Worm (Caenorhabditis elegans): ENCODE measurements around the gene C24A3.4.

C24A3.4 gene

ce11 chrX:8969111-8970048 is 22.8 kb upstream of the C24A3.4 start:
- TF ChIP-seq grh-1 (GFP tag; IDR thresholded peaks at IDR 0.05): no peak
- TF ChIP-seq tlp-1 (tag; optimal IDR thresholded peaks at IDR 0.05): no peak
- TF ChIP-seq unc-86 (tag; optimal IDR thresholded peaks at IDR 0.05): no peak
- TF ChIP-seq nhr-76 (tag; optimal IDR thresholded peaks at IDR 0.05): no peak
- peak; percentile 86 for TF ChIP-seq sox-4 (tag; optimal IDR thresholded peaks at IDR 0.05)
- TF ChIP-seq aly-2 (tag; optimal IDR thresholded peaks at IDR 0.05): no peak
- TF ChIP-seq nhr-90 (tag; optimal IDR thresholded peaks at IDR 0.05; ENCODE audit: poor library complexity): peak; percentile 20
- TF ChIP-seq vab-15 (tag; optimal IDR thresholded peaks at IDR 0.05): no peak
- no peak for TF ChIP-seq ztf-11 (tag; optimal IDR thresholded peaks at IDR 0.05)
- TF ChIP-seq nhr-20 (tag; optimal IDR thresholded peaks at IDR 0.05): no peak
- no peak for TF ChIP-seq mab-9 (GFP tag; IDR thresholded peaks at IDR 0.05)
- TF ChIP-seq mdl-1 (tag; optimal IDR thresholded peaks at IDR 0.05): no peak
- no peak for TF ChIP-seq ets-5 (GFP tag; IDR thresholded peaks at IDR 0.05)
- no peak for TF ChIP-seq isw-1 (GFP tag; IDR thresholded peaks at IDR 0.05)
- no peak for TF ChIP-seq pqm-1 (tag; optimal IDR thresholded peaks at IDR 0.05)
- no peak for TF ChIP-seq unc-30 (tag; optimal IDR thresholded peaks at IDR 0.05)
- TF ChIP-seq nhr-47 (tag; optimal IDR thresholded peaks at IDR 0.05): peak; percentile 20
- TF ChIP-seq unc-98 (GFP tag; IDR thresholded peaks at IDR 0.05): no peak
- no peak for TF ChIP-seq fkh-4 (tag; optimal IDR thresholded peaks at IDR 0.05; ENCODE audit: borderline replicate concordance)
- TF ChIP-seq zip-4 (GFP tag; optimal IDR thresholded peaks at IDR 0.05): no peak
- TF ChIP-seq efl-1 (optimal IDR thresholded peaks at IDR 0.05): no peak
- peak in 1 of 2 experiments; percentile 36 for TF ChIP-seq efl-1 (GFP tag; optimal IDR thresholded peaks at IDR 0.05 in 1 of 2)
- no peak for TF ChIP-seq lin-35 (GFP tag; optimal IDR thresholded peaks at IDR 0.05)
- peak; percentile 61 for TF ChIP-seq fkh-8 (tag; optimal IDR thresholded peaks at IDR 0.05)
- TF ChIP-seq nhr-19 (GFP tag; conservative IDR thresholded peaks at IDR 0.05): no peak; the same call in 1 of the 2 replicates
- TF ChIP-seq mep-1 (tag; optimal IDR thresholded peaks at IDR 0.05): peak; percentile 8
- peak; percentile 13 for TF ChIP-seq snu-23 (GFP tag; optimal IDR thresholded peaks at IDR 0.05)
- TF ChIP-seq fkh-10 (GFP tag; optimal IDR thresholded peaks at IDR 0.05): no peak
- no peak for TF ChIP-seq hlh-17 (GFP tag; optimal IDR thresholded peaks at IDR 0.05; ENCODE audit: borderline replicate concordance)
- TF ChIP-seq tbx-2 (tag; optimal IDR thresholded peaks at IDR 0.05): no peak
- no peak for TF ChIP-seq ztf-4 (tag; optimal IDR thresholded peaks at IDR 0.05)
- no peak for TF ChIP-seq sptf-1 (tag; optimal IDR thresholded peaks at IDR 0.05)
- TF ChIP-seq nhr-84 (tag; optimal IDR thresholded peaks at IDR 0.05): no peak
- TF ChIP-seq irx-1 (tag; optimal IDR thresholded peaks at IDR 0.05): no peak
- no peak for TF ChIP-seq efl-3 (GFP tag; optimal IDR thresholded peaks at IDR 0.05)
- TF ChIP-seq nhr-85 (tag): peak; percentile 64
- no peak for TF ChIP-seq lir-3 (tag; optimal IDR thresholded peaks at IDR 0.05; ENCODE audit: poor library complexity)
- TF ChIP-seq pax-3 (tag; optimal IDR thresholded peaks at IDR 0.05): peak; percentile 60
- peak; percentile 28 for TF ChIP-seq nhr-71 (tag; optimal IDR thresholded peaks at IDR 0.05)
- TF ChIP-seq pag-3 (tag; optimal IDR thresholded peaks at IDR 0.05; ENCODE audit: borderline replicate concordance, insufficient read depth): no peak
- TF ChIP-seq dsc-1 (tag; optimal IDR thresholded peaks at IDR 0.05): peak; percentile 87

ce11 chrX:8971461-8971860 is 20.7 kb upstream of the C24A3.4 start:
- TF ChIP-seq lir-3 (tag; optimal IDR thresholded peaks at IDR 0.05; ENCODE audit: poor library complexity) (peak; percentile 20), unc-62 (GFP tag; optimal IDR thresholded peaks at IDR 0.05) (no peak), elt-2 (tag; optimal IDR thresholded peaks at IDR 0.05) (peak; percentile 15), lin-14 (GFP tag; optimal IDR thresholded peaks at IDR 0.05) (peak; percentile 27), ztf-11 (tag; optimal IDR thresholded peaks at IDR 0.05) (no peak), nhr-77 (tag; optimal IDR thresholded peaks at IDR 0.05) (no peak), dsc-1 (tag; optimal IDR thresholded peaks at IDR 0.05) (peak; percentile 47), zag-1 (tag; optimal IDR thresholded peaks at IDR 0.05) (no peak), lin-15B (tag; optimal IDR thresholded peaks at IDR 0.05) (no peak), nhr-11 (tag; optimal IDR thresholded peaks at IDR 0.05) (no peak), ama-1 (optimal IDR thresholded peaks at IDR 0.05) (no peak), ceh-8 (GFP tag; optimal IDR thresholded peaks at IDR 0.05) (no peak), snpc-4 (tag; optimal IDR thresholded peaks at IDR 0.05) (no peak), unc-130 (tag; optimal IDR thresholded peaks at IDR 0.05) (peak; percentile 59), isw-1 (GFP tag; IDR thresholded peaks at IDR 0.05) (no peak), snu-23 (GFP tag; optimal IDR thresholded peaks at IDR 0.05) (peak; percentile 72), irx-1 (tag; optimal IDR thresholded peaks at IDR 0.05) (peak; percentile 9), nhr-19 (GFP tag; conservative IDR thresholded peaks at IDR 0.05) (peak; percentile 39; the same call in 1 of the 2 replicates)
